Worm (Caenorhabditis elegans): Measurements from ENCODE around the gene elof-1.

The elof-1 gene

ce11 chrII:14349356-14349923 is at the start of gene elof-1, which contains the start of the genes Y54G11A.17 and lin-7:
elof-1 (plus strand) TSS chrII:14349738.
Y54G11A.17 (minus strand) TSS chrII:14349406.
lin-7 (minus strand) TSS chrII:14349406.
- TF ChIP-seq nhr-19 (GFP tag; conservative IDR thresholded peaks at IDR 0.05): peak; percentile 81
- TF ChIP-seq dpl-1 (GFP tag; optimal IDR thresholded peaks at IDR 0.05): peak; percentile 90 to 92 (median 90)
- peak; percentile 68 for TF ChIP-seq fkh-10 (GFP tag; optimal IDR thresholded peaks at IDR 0.05)
- TF ChIP-seq fos-1 (tag; optimal IDR thresholded peaks at IDR 0.05): peak; percentile 86
- TF ChIP-seq snu-23 (GFP tag; optimal IDR thresholded peaks at IDR 0.05): peak; percentile 93
- TF ChIP-seq ceh-88 (GFP tag; IDR thresholded peaks at IDR 0.05): peak; percentile 62
- no peak for TF ChIP-seq fkh-4 (tag; optimal IDR thresholded peaks at IDR 0.05; ENCODE audit: borderline replicate concordance)
- no peak for TF ChIP-seq nhr-12 (tag; optimal IDR thresholded peaks at IDR 0.05)
- TF ChIP-seq C16A3.4 (tag; optimal IDR thresholded peaks at IDR 0.05): peak; percentile 96
- TF ChIP-seq Y116A8C.19 (tag; optimal IDR thresholded peaks at IDR 0.05; ENCODE audit: borderline replicate concordance): no peak
- TF ChIP-seq alr-1 (tag; optimal IDR thresholded peaks at IDR 0.05; ENCODE audit: borderline replicate concordance): no peak
- TF ChIP-seq ceh-90 (tag; optimal IDR thresholded peaks at IDR 0.05): peak; percentile 18
- TF ChIP-seq F16B12.6 (tag; optimal IDR thresholded peaks at IDR 0.05): peak; percentile 99
- peak; percentile 68 for TF ChIP-seq dsc-1 (tag; optimal IDR thresholded peaks at IDR 0.05)
- peak; percentile 97 for TF ChIP-seq mep-1 (tag; optimal IDR thresholded peaks at IDR 0.05)
- no peak for TF ChIP-seq C34B4.2 (tag; optimal IDR thresholded peaks at IDR 0.05)
- peak; percentile 77 for TF ChIP-seq hpl-2 (GFP tag; optimal IDR thresholded peaks at IDR 0.05)
- peak; percentile 86 for TF ChIP-seq nhr-85 (tag)
- no peak for TF ChIP-seq nhr-84 (tag; optimal IDR thresholded peaks at IDR 0.05)
- TF ChIP-seq mab-9 (GFP tag; IDR thresholded peaks at IDR 0.05): no peak; the same call in 1 of the 2 replicates
- no peak for TF ChIP-seq sox-4 (tag; optimal IDR thresholded peaks at IDR 0.05)
- TF ChIP-seq C04F5.9 (tag; optimal IDR thresholded peaks at IDR 0.05): peak; percentile 55
- peak; percentile 85 for TF ChIP-seq xbp-1 (tag; optimal IDR thresholded peaks at IDR 0.05)
- peak in 2 of 6 experiments; percentile 69 to 87 for TF ChIP-seq elt-3 (tag; optimal IDR thresholded peaks at IDR 0.05)
- no peak for TF ChIP-seq hlh-17 (GFP tag; optimal IDR thresholded peaks at IDR 0.05; ENCODE audit: borderline replicate concordance)
- TF ChIP-seq nhr-77 (tag; optimal IDR thresholded peaks at IDR 0.05): peak; percentile 97
- TF ChIP-seq mdl-1 (tag; optimal IDR thresholded peaks at IDR 0.05): peak in 1 of 2 experiments; percentile 88
- TF ChIP-seq nhr-71 (tag; optimal IDR thresholded peaks at IDR 0.05): peak; percentile 90
- peak; percentile 49 for TF ChIP-seq lin-39 (tag; optimal IDR thresholded peaks at IDR 0.05)
- TF ChIP-seq tlp-1 (tag; optimal IDR thresholded peaks at IDR 0.05): no peak
- TF ChIP-seq nhr-47 (tag; optimal IDR thresholded peaks at IDR 0.05): peak; percentile 89
- TF ChIP-seq lin-15B (tag; optimal IDR thresholded peaks at IDR 0.05): peak; percentile 86
- peak; percentile 88 for TF ChIP-seq snpc-4 (tag; optimal IDR thresholded peaks at IDR 0.05)
- TF ChIP-seq unc-62 (GFP tag; optimal IDR thresholded peaks at IDR 0.05): no peak
- TF ChIP-seq hlh-4 (tag; optimal IDR thresholded peaks at IDR 0.05): no peak
- TF ChIP-seq sptf-1 (tag; optimal IDR thresholded peaks at IDR 0.05): no peak
- TF ChIP-seq skn-1 (tag; optimal IDR thresholded peaks at IDR 0.05): peak; percentile 93
- no peak for TF ChIP-seq zag-1 (tag; optimal IDR thresholded peaks at IDR 0.05)
- TF ChIP-seq efl-3 (GFP tag; optimal IDR thresholded peaks at IDR 0.05): no peak
- peak; percentile 81 for TF ChIP-seq nhr-20 (tag; optimal IDR thresholded peaks at IDR 0.05)
- TF ChIP-seq lin-35 (GFP tag; optimal IDR thresholded peaks at IDR 0.05): peak; percentile 92 to 95
- peak; percentile 32 for TF ChIP-seq aly-2 (tag; optimal IDR thresholded peaks at IDR 0.05)
- TF ChIP-seq sup-37 (GFP tag; optimal IDR thresholded peaks at IDR 0.05): no peak
- TF ChIP-seq ceh-8 (GFP tag; optimal IDR thresholded peaks at IDR 0.05): peak; percentile 25
- peak; percentile 12 for TF ChIP-seq aha-1 (tag; optimal IDR thresholded peaks at IDR 0.05)
- TF ChIP-seq swsn-7 (tag; optimal IDR thresholded peaks at IDR 0.05): peak; percentile 79
- TF ChIP-seq unc-98 (GFP tag; IDR thresholded peaks at IDR 0.05): no peak
- TF ChIP-seq rnt-1 (tag; optimal IDR thresholded peaks at IDR 0.05): peak; percentile 87
- TF ChIP-seq grh-1 (GFP tag; IDR thresholded peaks at IDR 0.05): peak; percentile 54
- peak; percentile 78 for TF ChIP-seq jun-1 (tag; optimal IDR thresholded peaks at IDR 0.05)
- peak; percentile 36 for TF ChIP-seq nhr-237 (tag; optimal IDR thresholded peaks at IDR 0.05)
- peak; percentile 63 for TF ChIP-seq pax-3 (tag; optimal IDR thresholded peaks at IDR 0.05)
- TF ChIP-seq elt-2 (tag; optimal IDR thresholded peaks at IDR 0.05): no peak

All from whole organism, L1 larva.